Fruit fly (Drosophila melanogaster) whole organism: Measurements from ENCODE around the gene CG13004.

ENCODE experiments used
- CG8478 ChIP-seq: fragments of >200 bp; optimal IDR thresholded peaks from 2 replicates; lab custom pipeline; 2018; ENCODE audit warnings: inconsistent platforms
- EcR ChIP-seq, 2 experiments: fragments of >200 bp; optimal IDR thresholded peaks; 2 replicates each; lab custom pipeline; 2017; ENCODE audit warnings: missing biosample characterization in 2 of 2, missing genetic modification characterization in 2 of 2, missing genetic modification reagents in 2 of 2
- pan ChIP-seq: fragments of >200 bp; optimal IDR thresholded peaks from 2 replicates; lab custom pipeline; 2017

DNA sequence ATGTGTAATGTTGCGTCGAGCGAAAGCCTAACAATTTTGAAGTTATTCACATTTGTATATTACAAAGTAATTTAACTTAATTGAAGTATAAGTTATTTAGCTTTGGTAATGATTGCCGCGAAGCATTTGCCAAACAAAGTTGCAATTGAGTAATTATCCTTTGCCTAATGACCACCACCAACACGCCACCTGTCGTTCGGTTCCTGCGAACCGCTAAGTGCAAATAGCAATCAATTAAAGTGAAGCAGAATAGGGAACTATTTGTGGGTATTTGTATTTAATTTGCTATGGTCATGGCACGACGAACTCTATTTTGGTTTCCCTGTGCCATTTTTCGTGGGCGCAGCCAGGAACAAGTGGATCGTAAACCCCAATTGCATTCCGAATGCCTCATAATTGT is 14.7 kb downstream of the CG13004 start:
- no peak for TF ChIP-seq CG8478
- no peak for TF ChIP-seq EcR (GFP tag; optimal IDR thresholded peaks at IDR 0.05; lab: Kevin White, UChicago)
- TF ChIP-seq pan: no peak
